Fruit fly (Drosophila melanogaster): Measurements from ENCODE around the gene CG13723.
A peak's percentile ranks its signal among the peaks of the same experiment; 100 is the strongest.

The CG13723 gene

dm6 chr3L:17242078-17242613, 22.1 kb upstream of the CG13723 start, which contains the start of gene Afg3l2 (continued):
- TF ChIP-seq CG12299 (tag; optimal IDR thresholded peaks at IDR 0.05): peak; percentile 56
- TF ChIP-seq CG30431 (GFP tag; optimal IDR thresholded peaks at IDR 0.05): no peak
- TF ChIP-seq gcm (GFP tag; optimal IDR thresholded peaks at IDR 0.05): no peak
- TF ChIP-seq CG11093 (GFP tag; IDR thresholded peaks at IDR 0.05): peak; percentile 82
- TF ChIP-seq CG6689 (GFP tag; IDR thresholded peaks at IDR 0.05): peak; percentile 82
- TF ChIP-seq CG9215 (GFP tag; IDR thresholded peaks at IDR 0.05): peak; percentile 73
- TF ChIP-seq CG17359 (tag; optimal IDR thresholded peaks at IDR 0.05): peak; percentile 59
- no peak for TF ChIP-seq mam (GFP tag; optimal IDR thresholded peaks at IDR 0.05)
- no peak for TF ChIP-seq esg (GFP tag; conservative IDR thresholded peaks at IDR 0.05)
- TF ChIP-seq CG3281 (GFP tag; optimal IDR thresholded peaks at IDR 0.05): peak; percentile 69
- no peak for TF ChIP-seq z (GFP tag; IDR thresholded peaks at IDR 0.05)
- TF ChIP-seq nau (GFP tag; optimal IDR thresholded peaks at IDR 0.05): peak; percentile 45
- no peak for TF ChIP-seq ERR (GFP tag; optimal IDR thresholded peaks at IDR 0.05)
- no peak for TF ChIP-seq Dfd (GFP tag; optimal IDR thresholded peaks at IDR 0.05)
- peak; percentile 30 for TF ChIP-seq Hsf (GFP tag; optimal IDR thresholded peaks at IDR 0.05)
- no peak for TF ChIP-seq fu2 (GFP tag; optimal IDR thresholded peaks at IDR 0.05)
- no peak for TF ChIP-seq ftz-f1 (GFP tag; optimal IDR thresholded peaks at IDR 0.05)
- peak; percentile 70; the same call in 1 of the 2 replicates for TF ChIP-seq CG7372 (GFP tag; IDR thresholded peaks at IDR 0.05)
- TF ChIP-seq Dad (GFP tag; optimal IDR thresholded peaks at IDR 0.05): no peak
- TF ChIP-seq cad (GFP tag; optimal IDR thresholded peaks at IDR 0.05): no peak
- no peak for TF ChIP-seq Fer1 (GFP tag; optimal IDR thresholded peaks at IDR 0.05)
- TF ChIP-seq Ravus (GFP tag; IDR thresholded peaks at IDR 0.05): 0 out of 2 replicates have a peak, but pooled peaks have one; percentile 9
- TF ChIP-seq CG7963 (GFP tag; IDR thresholded peaks at IDR 0.05; ENCODE audit: partially characterized antibody): no peak
- peak; percentile 35 for TF ChIP-seq CG3847 (GFP tag; IDR thresholded peaks at IDR 0.05)
- no peak for TF ChIP-seq tna (GFP tag; IDR thresholded peaks at IDR 0.05; ENCODE audit: partially characterized antibody)
- peak; percentile 49 for TF ChIP-seq Gsc (GFP tag; IDR thresholded peaks at IDR 0.05)
- TF ChIP-seq dm (GFP tag; optimal IDR thresholded peaks at IDR 0.05): no peak
- TF ChIP-seq org-1 (GFP tag; optimal IDR thresholded peaks at IDR 0.05): no peak
- TF ChIP-seq CG2712 (tag; optimal IDR thresholded peaks at IDR 0.05): peak; percentile 85
- TF ChIP-seq Usf (GFP tag; optimal IDR thresholded peaks at IDR 0.05): no peak
- TF ChIP-seq Tbp (GFP tag; optimal IDR thresholded peaks at IDR 0.05): no peak
- peak; percentile 13 for TF ChIP-seq D19B (GFP tag; optimal IDR thresholded peaks at IDR 0.05)
- TF ChIP-seq CG34224 (GFP tag; IDR thresholded peaks at IDR 0.05; ENCODE audit: partially characterized antibody): no peak
- TF ChIP-seq CG8290 (GFP tag; optimal IDR thresholded peaks at IDR 0.05): no peak
- TF ChIP-seq CG8290 (tag; optimal IDR thresholded peaks at IDR 0.05): no peak
- peak; percentile 23 for TF ChIP-seq Ets65A (GFP tag)
- peak; percentile 76 for TF ChIP-seq CG12104 (GFP tag; optimal IDR thresholded peaks at IDR 0.05)
- peak; percentile 63 for TF ChIP-seq CG10267 (tag; optimal IDR thresholded peaks at IDR 0.05)
- TF ChIP-seq CG17186 (GFP tag; optimal IDR thresholded peaks at IDR 0.05): no peak
- TF ChIP-seq toy (GFP tag; IDR thresholded peaks at IDR 0.05): no peak
- TF ChIP-seq CG32532 (GFP tag; IDR thresholded peaks at IDR 0.05): peak; percentile 89
- peak; percentile 73 for TF ChIP-seq sisA (GFP tag; IDR thresholded peaks at IDR 0.05)
- no peak for TF ChIP-seq CG15269 (tag; optimal IDR thresholded peaks at IDR 0.05)
- peak; percentile 74 for TF ChIP-seq CG31224 (GFP tag; IDR thresholded peaks at IDR 0.05)
- TF ChIP-seq CG7357 (GFP tag; IDR thresholded peaks at IDR 0.05): peak; percentile 49; the same call in 2 of the 3 replicates
- no peak for TF ChIP-seq pan (optimal IDR thresholded peaks at IDR 0.05)
- TF ChIP-seq pan (GFP tag; optimal IDR thresholded peaks at IDR 0.05 in 1 of 2, IDR thresholded peaks at IDR 0.05 in 1 of 2): peak in 1 of 2 experiments; percentile 73
- peak; percentile 55 for TF ChIP-seq CG18476 (GFP tag; optimal IDR thresholded peaks at IDR 0.05)
- TF ChIP-seq TFAM (GFP tag; optimal IDR thresholded peaks at IDR 0.05): no peak
- TF ChIP-seq Drgx (GFP tag; IDR thresholded peaks at IDR 0.05): peak; percentile 55
- no peak for TF ChIP-seq CG2678 (tag; optimal IDR thresholded peaks at IDR 0.05)
- TF ChIP-seq ato (GFP tag; IDR thresholded peaks at IDR 0.05; ENCODE audit: partially characterized antibody): no peak
